Fruit fly (Drosophila melanogaster) S2 (cell line): ENCODE data around the gene Ravus.

Source experiments
- CG8478 ChIP-seq: fragments of >200 bp; optimal IDR thresholded peaks from 2 replicates; lab custom pipeline; 2018
- CTCF ChIP-seq, 2 experiments: fragments of >200 bp; optimal IDR thresholded peaks; 2 replicates each; lab custom pipeline; 2018

dm6 chr3R:13303126-13303525, 39.3 kb upstream of the Ravus start, which contains the start of gene CG43208:
- TF ChIP-seq CG8478 (lab: Kevin White, UChicago) = no peak
- TF ChIP-seq CTCF (optimal IDR thresholded peaks at IDR 0.05; lab: Kevin White, UChicago) = no peak
